Worm (Caenorhabditis elegans) whole organism, late embryonic: Measurements from ENCODE around the gene nol-6.

Experiments used
- C38D4.7 ChIP-seq: fragments of 200-800 bp; sonication (Bioruptor generic); optimal IDR thresholded peaks from 2 replicates; lab custom pipeline; 2018; ENCODE audit warnings: mild to moderate bottlenecking, missing genetic modification characterization, moderate library complexity, missing compliant biosample characterization
- F13H6.1 ChIP-seq: sonication (generic microtip); optimal IDR thresholded peaks from 2 replicates; lab custom pipeline; 2016; ENCODE audit warnings: missing genetic modification characterization, missing compliant biosample characterization
- K02D7.2 ChIP-seq: sonication (generic microtip); optimal IDR thresholded peaks from 2 replicates; lab custom pipeline; 2017; ENCODE audit warnings: mild to moderate bottlenecking, missing genetic modification characterization, missing compliant biosample characterization
- Y22D7AL.16 ChIP-seq: sonication (generic microtip); optimal IDR thresholded peaks from 2 replicates; lab custom pipeline; 2016; ENCODE audit warnings: missing genetic modification characterization, missing compliant biosample characterization
- ceh-24 ChIP-seq: sonication (generic microtip); optimal IDR thresholded peaks from 2 replicates; lab custom pipeline; 2016; ENCODE audit warnings: mild to moderate bottlenecking, missing genetic modification characterization, missing compliant biosample characterization
- ceh-45 ChIP-seq: fragments of 200-800 bp; sonication (Bioruptor generic); IDR thresholded peaks from 2 replicates; pipeline ENCODE4 v1.3.6; 2022; ENCODE audit warnings: missing genetic modification reagents, missing genetic modification characterization, missing compliant biosample characterization
- ceh-48 ChIP-seq: sonication (generic microtip); optimal IDR thresholded peaks from 2 replicates; lab custom pipeline; 2016; ENCODE audit warnings: missing genetic modification characterization, inconsistent platforms, missing compliant biosample characterization
- ceh-6 ChIP-seq: fragments of 200-800 bp; sonication (Bioruptor generic); optimal IDR thresholded peaks from 2 replicates; lab custom pipeline; 2018; ENCODE audit warnings: mild to moderate bottlenecking, missing genetic modification characterization, missing compliant biosample characterization
- ceh-9 ChIP-seq: sonication (generic microtip); optimal IDR thresholded peaks from 2 replicates; lab custom pipeline; 2016; ENCODE audit warnings: mild to moderate bottlenecking, missing genetic modification characterization, inconsistent platforms, missing compliant biosample characterization
- che-1 ChIP-seq: sonication (generic microtip); optimal IDR thresholded peaks from 2 replicates; lab custom pipeline; 2016; ENCODE audit warnings: mild to moderate bottlenecking, missing genetic modification characterization, missing compliant biosample characterization
- elt-4 ChIP-seq: sonication (generic microtip); optimal IDR thresholded peaks from 2 replicates; lab custom pipeline; 2016; ENCODE audit warnings: missing genetic modification characterization, missing compliant biosample characterization
- fax-1 ChIP-seq: sonication (generic microtip); optimal IDR thresholded peaks from 2 replicates; lab custom pipeline; 2016; ENCODE audit warnings: missing genotype, missing genetic modification characterization, missing compliant biosample characterization
- fkh-6 ChIP-seq: sonication (generic microtip); optimal IDR thresholded peaks from 2 replicates; lab custom pipeline; 2016; ENCODE audit warnings: missing genetic modification characterization, missing compliant biosample characterization
- gmeb-2 ChIP-seq: sonication (generic microtip); optimal IDR thresholded peaks from 2 replicates; lab custom pipeline; 2016; ENCODE audit warnings: missing genetic modification characterization, inconsistent platforms, missing compliant biosample characterization
- hlh-13 ChIP-seq: fragments of 200-800 bp; sonication (Bioruptor generic); optimal IDR thresholded peaks from 2 replicates; lab custom pipeline; 2018; ENCODE audit warnings: mild to moderate bottlenecking, missing genetic modification characterization, missing compliant biosample characterization
- hlh-15 ChIP-seq: sonication (generic microtip); optimal IDR thresholded peaks from 2 replicates; lab custom pipeline; 2016; ENCODE audit warnings: missing genetic modification characterization, missing compliant biosample characterization
- hlh-30 ChIP-seq: sonication (generic microtip); optimal IDR thresholded peaks from 2 replicates; lab custom pipeline; 2017; ENCODE audit warnings: antibody characterized with exemption, missing genetic modification characterization, missing compliant biosample characterization; ENCODE audit not compliant: insufficient read depth
- lin-11 ChIP-seq: fragments of 200-800 bp; sonication (Bioruptor generic); optimal IDR thresholded peaks from 2 replicates; lab custom pipeline; 2018; ENCODE audit warnings: mild to moderate bottlenecking, missing genetic modification characterization, missing compliant biosample characterization
- madf-2 ChIP-seq: sonication (generic microtip); optimal IDR thresholded peaks from 2 replicates; lab custom pipeline; 2017; ENCODE audit warnings: missing genetic modification characterization, missing compliant biosample characterization
- mec-3 ChIP-seq: sonication (generic microtip); optimal IDR thresholded peaks from 2 replicates; lab custom pipeline; 2016; ENCODE audit warnings: borderline replicate concordance, missing genetic modification characterization, missing compliant biosample characterization
- nfya-1 ChIP-seq: sonication (generic microtip); optimal IDR thresholded peaks from 2 replicates; lab custom pipeline; 2017; ENCODE audit warnings: missing genetic modification characterization, mild to moderate bottlenecking, missing compliant biosample characterization, antibody characterized with exemption, moderate library complexity
- nhr-232 ChIP-seq: sonication (generic microtip); optimal IDR thresholded peaks from 2 replicates; lab custom pipeline; 2016; ENCODE audit warnings: missing genetic modification characterization, missing compliant biosample characterization
- npax-4 ChIP-seq: sonication (generic microtip); optimal IDR thresholded peaks from 2 replicates; lab custom pipeline; 2016; ENCODE audit warnings: missing genetic modification characterization, missing compliant biosample characterization
- pax-1 ChIP-seq: fragments of 150-350 bp; optimal IDR thresholded peaks from 2 replicates; lab custom pipeline; 2014; ENCODE audit warnings: missing biosample characterization, missing genetic modification characterization
- pha-2 ChIP-seq: sonication (generic microtip); optimal IDR thresholded peaks from 2 replicates; lab custom pipeline; 2017; ENCODE audit warnings: mild to moderate bottlenecking, missing genetic modification characterization, missing compliant biosample characterization
- pha-4 ChIP-seq: fragments of 150-350 bp; optimal IDR thresholded peaks from 2 replicates; lab custom pipeline; 2018; ENCODE audit warnings: missing biosample characterization, missing genetic modification reagents, missing genetic modification characterization
- pqm-1 ChIP-seq: sonication (generic microtip); optimal IDR thresholded peaks from 2 replicates; lab custom pipeline; 2016; ENCODE audit warnings: missing genetic modification characterization, missing compliant biosample characterization
- sox-2 ChIP-seq: fragments of 200-800 bp; sonication (Bioruptor generic); IDR thresholded peaks from 2 replicates; pipeline ENCODE4 v1.3.6; 2022; ENCODE audit warnings: missing genetic modification reagents, missing genetic modification characterization, missing compliant biosample characterization
- sox-4 ChIP-seq: sonication (generic microtip); optimal IDR thresholded peaks from 2 replicates; lab custom pipeline; 2017; ENCODE audit warnings: mild to moderate bottlenecking, missing genetic modification characterization, inconsistent platforms, missing compliant biosample characterization
- syd-9 ChIP-seq: sonication (generic microtip); optimal IDR thresholded peaks from 2 replicates; lab custom pipeline; 2016; ENCODE audit warnings: mild to moderate bottlenecking, missing genetic modification characterization, moderate library complexity, missing compliant biosample characterization
- unc-42 ChIP-seq: sonication (generic microtip); optimal IDR thresholded peaks from 2 replicates; lab custom pipeline; 2016; ENCODE audit warnings: missing genotype, missing genetic modification characterization, missing compliant biosample characterization
- unc-55 ChIP-seq: sonication (generic microtip); optimal IDR thresholded peaks from 2 replicates; lab custom pipeline; 2017; ENCODE audit warnings: missing biosample characterization, missing genetic modification reagents, missing genetic modification characterization

nol-6 gene

DNA sequence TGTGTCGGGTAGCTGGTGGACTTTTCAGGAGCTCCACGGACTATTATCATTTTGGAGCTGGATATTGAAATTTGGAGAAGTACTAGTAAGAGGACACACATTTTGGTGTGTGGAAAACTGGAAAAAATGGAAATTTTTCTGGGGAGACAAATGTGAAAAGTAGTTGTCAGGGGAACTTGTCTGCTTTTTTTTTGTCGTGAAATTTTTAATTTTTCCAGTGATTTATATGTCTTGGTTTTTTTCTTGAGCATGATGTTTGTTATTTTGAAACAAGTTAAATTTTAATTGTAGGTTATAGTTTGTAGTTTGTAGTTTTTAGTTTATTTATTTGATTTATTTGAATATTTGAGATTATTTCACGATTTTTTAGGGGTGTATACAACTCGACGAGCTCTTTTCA is 52.0 kb downstream of the nol-6 start, which contains the start of gene F54D12.7:
Gene F54D12.7, minus strand, starts transcription at position 101 of the 400 bp plus-strand sequence.
- TF ChIP-seq hlh-13 (GFP tag; lab: Kevin White, UChicago) (no peak), fax-1 (tag; lab: Kevin White, UChicago) (no peak), madf-2 (tag; lab: Kevin White, UChicago) (no peak), pax-1 (tag; lab: Kevin White, UChicago) (no peak), lin-11 (no peak), K02D7.2 (tag; lab: Kevin White, UChicago) (no peak), sox-2 (GFP tag; lab: Robert Waterston, UW) (no peak), gmeb-2 (tag; lab: Kevin White, UChicago) (no peak), ceh-24 (tag; lab: Kevin White, UChicago) (no peak), hlh-15 (tag; lab: Kevin White, UChicago) (no peak), fkh-6 (tag; lab: Kevin White, UChicago) (no peak), ceh-6 (GFP tag; lab: Kevin White, UChicago) (no peak), unc-55 (GFP tag; lab: Kevin White, UChicago) (no peak), pha-4 (tag; lab: Kevin White, UChicago) (no peak)
- TF ChIP-seq, all 69 proteins: peak for 0

ce11 chrII:1381618-1382017 is 55.7 kb downstream of the nol-6 start, which contains the start of gene F54D12.9:
Gene F54D12.9 (minus strand): TSS chrII:1381718.
- TF ChIP-seq pqm-1 (tag; lab: Kevin White, UChicago) (no peak), syd-9 (no peak), hlh-15 (tag; lab: Kevin White, UChicago) (no peak), F13H6.1 (tag; lab: Kevin White, UChicago) (no peak), unc-42 (tag; lab: Kevin White, UChicago) (no peak), unc-55 (GFP tag; lab: Kevin White, UChicago) (no peak), ceh-9 (tag; lab: Kevin White, UChicago) (no peak), gmeb-2 (tag; lab: Kevin White, UChicago) (no peak), nhr-232 (tag; lab: Kevin White, UChicago) (no peak), hlh-13 (GFP tag; lab: Kevin White, UChicago) (no peak), hlh-30 (tag; lab: Kevin White, UChicago) (no peak), elt-4 (no peak), pax-1 (tag; lab: Kevin White, UChicago) (no peak), fax-1 (tag; lab: Kevin White, UChicago) (no peak), C38D4.7 (GFP tag; lab: Kevin White, UChicago) (no peak), Y22D7AL.16 (tag; lab: Kevin White, UChicago) (no peak), npax-4 (tag; lab: Kevin White, UChicago) (no peak), nfya-1 (tag; lab: Kevin White, UChicago) (no peak)
- TF ChIP-seq, all 69 proteins: peak for 0

ce11 chrII:1378259-1378658 is 59.0 kb downstream of the nol-6 start, which contains the start of gene F54D12.10:
Gene F54D12.10 (minus strand): TSS chrII:1378359.
- TF ChIP-seq pqm-1 (tag; lab: Kevin White, UChicago) (no peak), ceh-45 (GFP tag; lab: Robert Waterston, UW) (no peak), fax-1 (tag; lab: Kevin White, UChicago) (no peak), mec-3 (tag; lab: Kevin White, UChicago) (no peak), nhr-232 (tag; lab: Kevin White, UChicago) (no peak), C38D4.7 (GFP tag; lab: Kevin White, UChicago) (no peak), ceh-48 (tag; lab: Kevin White, UChicago) (no peak), pha-2 (no peak), madf-2 (tag; lab: Kevin White, UChicago) (no peak), sox-4 (no peak), pha-4 (tag; lab: Kevin White, UChicago) (no peak), hlh-15 (tag; lab: Kevin White, UChicago) (no peak), unc-55 (GFP tag; lab: Kevin White, UChicago) (no peak)

ce11 chrII:1376795-1377194 is 60.5 kb downstream of the nol-6 start:
- TF ChIP-seq elt-4 (no peak), C38D4.7 (GFP tag; lab: Kevin White, UChicago) (no peak), che-1 (no peak), ceh-48 (tag; lab: Kevin White, UChicago) (no peak)
